Worm (Caenorhabditis elegans) whole organism, L3 larva: ENCODE data around the gene F47B8.8.

Experiments
- ZK546.5 ChIP-seq: sonication (generic microtip); optimal IDR thresholded peaks from 2 replicates; lab custom pipeline; 2017; ENCODE audit warnings: missing biosample characterization, missing genetic modification characterization
- aly-2 ChIP-seq: fragments of 150-350 bp; optimal IDR thresholded peaks from 2 replicates; lab custom pipeline; 2014; ENCODE audit warnings: missing biosample characterization, missing genetic modification characterization
- ama-1 ChIP-seq: fragments of 150-350 bp; optimal IDR thresholded peaks from 2 replicates; lab custom pipeline; 2018
- ceh-16 ChIP-seq: sonication (generic microtip); optimal IDR thresholded peaks from 2 replicates; lab custom pipeline; 2017; ENCODE audit warnings: missing biosample characterization, missing genetic modification characterization
- ceh-82 ChIP-seq: fragments of 150-350 bp; optimal IDR thresholded peaks from 2 replicates; lab custom pipeline; 2014; ENCODE audit warnings: missing biosample characterization, missing genetic modification characterization
- ceh-9 ChIP-seq: sonication (generic microtip); optimal IDR thresholded peaks from 2 replicates; lab custom pipeline; 2018; ENCODE audit warnings: missing biosample characterization, missing genetic modification characterization
- daf-12 ChIP-seq: fragments of 150-350 bp; optimal IDR thresholded peaks from 2 replicates; lab custom pipeline; 2014; ENCODE audit warnings: missing biosample characterization, missing genetic modification reagents, missing genetic modification characterization
- egl-27 ChIP-seq: sonication (generic microtip); optimal IDR thresholded peaks from 4 replicates; lab custom pipeline; 2017; ENCODE audit warnings: missing biosample characterization, missing genetic modification reagents, missing genetic modification characterization
- egl-5 ChIP-seq: fragments of 150-350 bp; optimal IDR thresholded peaks from 2 replicates; lab custom pipeline; 2017; ENCODE audit warnings: missing biosample characterization, missing genetic modification reagents, missing genetic modification characterization, inconsistent platforms
- elt-1 ChIP-seq: fragments of 150-350 bp; optimal IDR thresholded peaks from 2 replicates; lab custom pipeline; 2014; ENCODE audit warnings: missing biosample characterization, missing genetic modification characterization
- elt-2 ChIP-seq: sonication (generic microtip); optimal IDR thresholded peaks from 2 replicates; lab custom pipeline; 2016; ENCODE audit warnings: missing genetic modification reagents, mild to moderate bottlenecking, missing genetic modification characterization, missing compliant biosample characterization
- elt-3 ChIP-seq, 3 experiments: fragments of 150-350 bp in 1 of 3; sonication (generic microtip) in 2 of 3; optimal IDR thresholded peaks; 2 replicates in 2 of 3; 4 replicates in 1 of 3; lab custom pipeline; 2014 to 2017; ENCODE audit warnings: missing biosample characterization in 3 of 3, missing genetic modification characterization in 3 of 3
- eor-1 ChIP-seq, 2 experiments: fragments of 150-350 bp; optimal IDR thresholded peaks; 2 replicates each; lab custom pipeline; 2014 to 2018; ENCODE audit warnings: missing biosample characterization in 2 of 2, missing genetic modification characterization in 2 of 2
- fos-1 ChIP-seq: fragments of 150-350 bp; optimal IDR thresholded peaks from 2 replicates; lab custom pipeline; 2014; ENCODE audit warnings: missing biosample characterization, missing genetic modification characterization
- hmg-11 ChIP-seq: sonication (generic microtip); optimal IDR thresholded peaks from 2 replicates; lab custom pipeline; 2016; ENCODE audit warnings: missing genetic modification characterization, missing compliant biosample characterization
- jun-1 ChIP-seq: fragments of 150-350 bp; optimal IDR thresholded peaks from 2 replicates; lab custom pipeline; 2014; ENCODE audit warnings: missing biosample characterization, missing genetic modification reagents, missing genetic modification characterization
- lsy-12 ChIP-seq: sonication (generic microtip); optimal IDR thresholded peaks from 2 replicates; lab custom pipeline; 2016; ENCODE audit warnings: mild to moderate bottlenecking, missing genetic modification characterization, missing compliant biosample characterization
- mml-1 ChIP-seq: fragments of 150-350 bp; sonication (generic microtip); optimal IDR thresholded peaks from 3 replicates; lab custom pipeline; 2014; ENCODE audit warnings: missing biosample characterization, missing genetic modification characterization
- nfya-1 ChIP-seq: sonication (generic microtip); optimal IDR thresholded peaks from 2 replicates; lab custom pipeline; 2017; ENCODE audit warnings: missing genetic modification characterization, mild to moderate bottlenecking, missing compliant biosample characterization, antibody characterized with exemption, moderate library complexity; ENCODE audit not compliant: insufficient read depth
- nhr-25 ChIP-seq: sonication (generic microtip); optimal IDR thresholded peaks from 2 replicates; lab custom pipeline; 2017; ENCODE audit warnings: missing biosample characterization, missing genetic modification characterization
- nhr-28 ChIP-seq: fragments of 150-350 bp; optimal IDR thresholded peaks from 2 replicates; lab custom pipeline; 2014; ENCODE audit warnings: missing biosample characterization, missing genetic modification characterization
- nhr-43 ChIP-seq: sonication (generic microtip); optimal IDR thresholded peaks from 2 replicates; lab custom pipeline; 2016; ENCODE audit warnings: mild to moderate bottlenecking, missing genetic modification characterization, missing compliant biosample characterization; ENCODE audit not compliant: poor library complexity, severe bottlenecking
- nhr-67 ChIP-seq: fragments of 150-350 bp; optimal IDR thresholded peaks from 2 replicates; lab custom pipeline; 2014; ENCODE audit warnings: missing biosample characterization, missing genetic modification characterization
- nhr-76 ChIP-seq: fragments of 150-350 bp; sonication (generic microtip); optimal IDR thresholded peaks from 5 replicates; lab custom pipeline; 2014; ENCODE audit warnings: missing biosample characterization, missing genetic modification characterization
- nhr-77 ChIP-seq: fragments of 150-350 bp; optimal IDR thresholded peaks from 2 replicates; lab custom pipeline; 2014; ENCODE audit warnings: missing biosample characterization, missing genetic modification characterization
- pqm-1 ChIP-seq: fragments of 150-350 bp; optimal IDR thresholded peaks from 2 replicates; lab custom pipeline; 2017; ENCODE audit warnings: missing biosample characterization, missing genetic modification characterization, inconsistent platforms
- sea-2 ChIP-seq: fragments of 150-350 bp; sonication (generic microtip); optimal IDR thresholded peaks from 4 replicates; lab custom pipeline; 2014; ENCODE audit warnings: missing biosample characterization, missing genetic modification reagents, missing genetic modification characterization
- skn-1 ChIP-seq: fragments of 150-350 bp; optimal IDR thresholded peaks from 2 replicates; lab custom pipeline; 2014; ENCODE audit warnings: missing biosample characterization, missing genetic modification characterization
- snpc-4 ChIP-seq: fragments of 150-350 bp; optimal IDR thresholded peaks from 2 replicates; lab custom pipeline; 2014; ENCODE audit warnings: missing biosample characterization, missing genetic modification characterization
- tbx-2 ChIP-seq: sonication (generic microtip); optimal IDR thresholded peaks from 2 replicates; lab custom pipeline; 2016; ENCODE audit warnings: mild to moderate bottlenecking, missing genetic modification characterization, missing compliant biosample characterization
- unc-39 ChIP-seq: sonication (generic microtip); optimal IDR thresholded peaks from 4 replicates; lab custom pipeline; 2017; ENCODE audit warnings: missing biosample characterization, missing genetic modification characterization
- unc-62 ChIP-seq: fragments of 150-350 bp; sonication (generic microtip); optimal IDR thresholded peaks from 4 replicates; lab custom pipeline; 2014; ENCODE audit warnings: missing biosample characterization, missing genetic modification reagents, missing genetic modification characterization
- zag-1 ChIP-seq: fragments of 150-350 bp; optimal IDR thresholded peaks from 2 replicates; lab custom pipeline; 2014; ENCODE audit warnings: missing biosample characterization, missing genetic modification characterization
- ztf-11 ChIP-seq: fragments of 150-350 bp; optimal IDR thresholded peaks from 2 replicates; lab custom pipeline; 2014; ENCODE audit warnings: missing biosample characterization, missing genetic modification characterization
- ztf-4 ChIP-seq: fragments of 150-350 bp; optimal IDR thresholded peaks from 2 replicates; lab custom pipeline; 2014; ENCODE audit warnings: missing biosample characterization, missing genetic modification characterization

The F47B8.8 gene

ce11 chrV:14351629-14352028 lies 20.1 kb downstream of the F47B8.8 start, which contains the start of gene vha-13:
TSS of gene vha-13 (plus strand) at chrV:14351709.
- no peak for TF ChIP-seq zag-1 (tag; lab: Kevin White, UChicago)
- no peak for TF ChIP-seq ztf-11 (tag; lab: Kevin White, UChicago)
- no peak for TF ChIP-seq sea-2 (GFP tag; lab: Kevin White, UChicago)
- TF ChIP-seq ceh-16 (tag; lab: Kevin White, UChicago) = no peak
- no peak for TF ChIP-seq ZK546.5 (tag; lab: Kevin White, UChicago)
- TF ChIP-seq snpc-4 (tag; lab: Kevin White, UChicago) = no peak
- TF ChIP-seq egl-27 (tag; lab: Kevin White, UChicago) = no peak
- no peak for TF ChIP-seq hmg-11 (tag; lab: Kevin White, UChicago)
- TF ChIP-seq fos-1 = no peak
- TF ChIP-seq nhr-76 (tag; lab: Kevin White, UChicago) = no peak
- no peak for TF ChIP-seq pqm-1
- no peak for TF ChIP-seq ztf-4
- no peak for TF ChIP-seq ceh-82 (tag; lab: Kevin White, UChicago)
- TF ChIP-seq nhr-67 (tag; lab: Kevin White, UChicago) = no peak
- no peak for TF ChIP-seq ama-1 (lab: Kevin White, UChicago)

- no peak for TF ChIP-seq elt-1 (tag; lab: Kevin White, UChicago)
- TF ChIP-seq lsy-12 (tag; lab: Kevin White, UChicago) = no peak
- TF ChIP-seq nhr-28 (tag; lab: Kevin White, UChicago) = no peak
- no peak for TF ChIP-seq snpc-4 (tag; lab: Kevin White, UChicago)
- no peak for TF ChIP-seq pqm-1
- TF ChIP-seq ceh-16 (tag; lab: Kevin White, UChicago) = no peak
- no peak for TF ChIP-seq nhr-25
- TF ChIP-seq nhr-77 = no peak
- TF ChIP-seq eor-1 (tag; optimal IDR thresholded peaks at IDR 0.05; lab: Kevin White, UChicago) = no peak
- TF ChIP-seq hmg-11 (tag; lab: Kevin White, UChicago) = no peak
- no peak for TF ChIP-seq fos-1
- no peak for TF ChIP-seq daf-12 (tag; lab: Kevin White, UChicago)
- no peak for TF ChIP-seq zag-1 (tag; lab: Kevin White, UChicago)
- TF ChIP-seq unc-62 (GFP tag; lab: Kevin White, UChicago) = no peak
- no peak for TF ChIP-seq ceh-9 (tag; lab: Kevin White, UChicago)
- TF ChIP-seq, all 47 proteins: peak for 0
Observed at ce11 chrV:14352032-14352431, 20.5 kb downstream of the F47B8.8 start.

ce11 chrV:14354258-14354877 lies 22.8 kb downstream of the F47B8.8 start, which contains the start of gene Y49A3A.3:
TSS of gene Y49A3A.3 (plus strand) at chrV:14354410.
- TF ChIP-seq egl-5 (no peak), aly-2 (peak; percentile 95), fos-1 (no peak), pqm-1 (peak; percentile 39), egl-27 (tag; lab: Kevin White, UChicago) (no peak), ztf-4 (no peak), ceh-16 (tag; lab: Kevin White, UChicago) (no peak), lsy-12 (tag; lab: Kevin White, UChicago) (peak; percentile 40), jun-1 (tag; lab: Kevin White, UChicago) (peak; percentile 41), nhr-25 (peak; percentile 49), eor-1 (tag; optimal IDR thresholded peaks at IDR 0.05; lab: Kevin White, UChicago) (no peak), ama-1 (lab: Kevin White, UChicago) (peak; percentile 66), nhr-77 (peak; percentile 65), tbx-2 (tag; lab: Kevin White, UChicago) (peak; percentile 53), hmg-11 (tag; lab: Kevin White, UChicago) (no peak), unc-39 (tag; lab: Kevin White, UChicago) (no peak), nfya-1 (tag; lab: Kevin White, UChicago) (no peak), elt-3 (tag; optimal IDR thresholded peaks at IDR 0.05; lab: Kevin White, UChicago) (peak in 1 of 3 experiments; percentile 57), unc-62 (GFP tag; lab: Kevin White, UChicago) (no peak), nhr-43 (peak; percentile 69), nhr-76 (tag; lab: Kevin White, UChicago) (no peak), skn-1 (no peak), elt-2 (tag; lab: Kevin White, UChicago) (peak; percentile 48), ceh-82 (tag; lab: Kevin White, UChicago) (peak; percentile 9), mml-1 (tag; lab: Kevin White, UChicago) (no peak)
